Worm (Caenorhabditis elegans) whole organism, young adult: ENCODE measurements around the gene ZC204.12.

Experiments used
- B0019.2 ChIP-seq: fragments of 200-800 bp; sonication (Bioruptor generic); conservative IDR thresholded peaks from 2 replicates; pipeline ENCODE4 v1.3.6; 2022; ENCODE audit warnings: missing genetic modification reagents, missing genetic modification characterization, missing compliant biosample characterization
- C06A6.2 ChIP-seq: fragments of 200-800 bp; sonication (Bioruptor generic); conservative IDR thresholded peaks from 2 replicates; pipeline ENCODE4 v1.3.6; 2022; ENCODE audit warnings: missing genetic modification characterization, missing compliant biosample characterization
- F23B12.7 ChIP-seq: sonication (generic microtip); optimal IDR thresholded peaks from 2 replicates; lab custom pipeline; 2017; ENCODE audit warnings: missing genetic modification characterization, mild to moderate bottlenecking, missing compliant biosample characterization, antibody characterized with exemption, moderate library complexity; ENCODE audit not compliant: insufficient read depth
- F52B5.7 ChIP-seq: sonication (generic microtip); optimal IDR thresholded peaks from 2 replicates; lab custom pipeline; 2016; ENCODE audit warnings: mild to moderate bottlenecking, missing genetic modification characterization, missing compliant biosample characterization
- F57C9.4 ChIP-seq: sonication (generic microtip); optimal IDR thresholded peaks from 2 replicates; lab custom pipeline; 2017; ENCODE audit warnings: mild to moderate bottlenecking, missing genetic modification characterization, missing compliant biosample characterization
- K11D2.4 ChIP-seq: fragments of 200-800 bp; sonication (Bioruptor generic); IDR thresholded peaks from 2 replicates; pipeline ENCODE4 v1.3.6; 2022; ENCODE audit warnings: missing genetic modification reagents, missing genetic modification characterization, missing compliant biosample characterization
- K12H6.12 ChIP-seq: fragments of 200-800 bp; sonication (Bioruptor generic); optimal IDR thresholded peaks from 2 replicates; lab custom pipeline; 2018; ENCODE audit warnings: mild to moderate bottlenecking, missing genetic modification characterization, missing compliant biosample characterization
- attf-3 ChIP-seq: fragments of 200-800 bp; sonication (Bioruptor generic); conservative IDR thresholded peaks from 2 replicates; pipeline ENCODE4 v1.3.6; 2022; ENCODE audit warnings: missing genetic modification reagents, missing genetic modification characterization, missing compliant biosample characterization
- attf-6 ChIP-seq: fragments of 200-800 bp; sonication (Bioruptor generic); IDR thresholded peaks from 2 replicates; pipeline ENCODE4 v1.3.6; 2022; ENCODE audit warnings: missing genetic modification reagents, missing genetic modification characterization, missing compliant biosample characterization
- bed-2 ChIP-seq: fragments of 200-800 bp; sonication (Bioruptor generic); IDR thresholded peaks from 2 replicates; pipeline ENCODE4 v1.3.6; 2022; ENCODE audit warnings: missing genetic modification reagents, missing genetic modification characterization, missing compliant biosample characterization
- cebp-1 ChIP-seq, 2 experiments: fragments of 200-800 bp in 1 of 2; sonication (Bioruptor generic) in 1 of 2; sonication (generic microtip) in 1 of 2; IDR thresholded peaks in 1 of 2; optimal IDR thresholded peaks in 1 of 2; 2 replicates each; pipeline versions ENCODE4 v1.3.6 to Lab custom; 2017 to 2022; ENCODE audit warnings: missing compliant biosample characterization in 2 of 2, missing genetic modification characterization in 2 of 2, mild to moderate bottlenecking in 1 of 2, missing genetic modification reagents in 1 of 2, moderate library complexity in 1 of 2
- cebp-2 ChIP-seq: fragments of 200-800 bp; sonication (Bioruptor generic); IDR thresholded peaks from 2 replicates; pipeline ENCODE4 v1.3.6; 2022; ENCODE audit warnings: missing genetic modification characterization, missing compliant biosample characterization
- ceh-100 ChIP-seq: fragments of 200-800 bp; sonication (Bioruptor generic); IDR thresholded peaks from 2 replicates; pipeline ENCODE4 v1.3.6; 2022; ENCODE audit warnings: missing genetic modification reagents, missing genetic modification characterization, missing compliant biosample characterization
- ceh-27 ChIP-seq: fragments of 200-800 bp; sonication (Bioruptor generic); optimal IDR thresholded peaks from 2 replicates; lab custom pipeline; 2018; ENCODE audit warnings: mild to moderate bottlenecking, missing genetic modification characterization, moderate library complexity, missing compliant biosample characterization
- ceh-58 ChIP-seq: fragments of 200-800 bp; sonication (Bioruptor generic); IDR thresholded peaks from 2 replicates; pipeline ENCODE4 v1.3.6; 2022; ENCODE audit warnings: missing genetic modification characterization, missing compliant biosample characterization
- ceh-91 ChIP-seq: fragments of 200-800 bp; sonication (Bioruptor generic); IDR thresholded peaks from 2 replicates; pipeline ENCODE4 v1.3.6; 2022; ENCODE audit warnings: missing genetic modification reagents, missing genetic modification characterization, missing compliant biosample characterization
- dox-1 ChIP-seq: fragments of 200-800 bp; sonication (Bioruptor generic); IDR thresholded peaks from 2 replicates; pipeline ENCODE4 v1.3.6; 2022; ENCODE audit warnings: missing genetic modification reagents, missing genetic modification characterization, missing compliant biosample characterization
- dpl-1 ChIP-seq: fragments of 150-350 bp; optimal IDR thresholded peaks from 2 replicates; lab custom pipeline; 2014; ENCODE audit warnings: missing biosample characterization, missing genetic modification reagents, missing genetic modification characterization
- hmg-1.2 ChIP-seq: fragments of 200-800 bp; sonication (Bioruptor generic); IDR thresholded peaks from 2 replicates; pipeline ENCODE4 v1.3.6; 2022; ENCODE audit warnings: missing genetic modification reagents, missing genetic modification characterization, missing compliant biosample characterization
- hmg-20 ChIP-seq: fragments of 200-800 bp; sonication (Bioruptor generic); IDR thresholded peaks from 2 replicates; pipeline ENCODE4 v1.3.6; 2022; ENCODE audit warnings: missing genetic modification reagents, missing genetic modification characterization, missing compliant biosample characterization
- hsf-1 ChIP-seq: fragments of 200-800 bp; sonication (Bioruptor generic); IDR thresholded peaks from 2 replicates; pipeline ENCODE4 v1.3.6; 2022; ENCODE audit warnings: missing genetic modification reagents, missing genetic modification characterization, missing compliant biosample characterization
- let-607 ChIP-seq, 2 experiments: fragments of 200-800 bp in 1 of 2; sonication (Bioruptor generic) in 1 of 2; sonication (generic microtip) in 1 of 2; optimal IDR thresholded peaks; 2 replicates each; lab custom pipeline; 2016 to 2018; ENCODE audit warnings: mild to moderate bottlenecking in 2 of 2, missing compliant biosample characterization in 2 of 2, missing genetic modification characterization in 2 of 2, moderate library complexity in 2 of 2, missing genotype in 1 of 2
- lin-35 ChIP-seq, 3 experiments: fragments of 150-350 bp in 2 of 3; sonication (generic microtip) in 1 of 3; optimal IDR thresholded peaks; 2 replicates each; lab custom pipeline; 2014 to 2018; ENCODE audit warnings: missing biosample characterization in 3 of 3, missing genetic modification characterization in 3 of 3, missing genetic modification reagents in 3 of 3
- lin-54 ChIP-seq: fragments of 200-800 bp; sonication (Bioruptor generic); optimal IDR thresholded peaks from 2 replicates; lab custom pipeline; 2018; ENCODE audit warnings: mild to moderate bottlenecking, missing genetic modification characterization, missing compliant biosample characterization
- lir-1 ChIP-seq: fragments of 200-800 bp; sonication (Bioruptor generic); conservative IDR thresholded peaks from 2 replicates; pipeline ENCODE4 v1.3.6; 2022; ENCODE audit warnings: missing genetic modification reagents, missing genetic modification characterization, missing compliant biosample characterization
- lsl-1 ChIP-seq: fragments of 200-800 bp; sonication (Bioruptor generic); optimal IDR thresholded peaks from 2 replicates; lab custom pipeline; 2018; ENCODE audit warnings: mild to moderate bottlenecking, missing genetic modification characterization, moderate library complexity, missing compliant biosample characterization
- lsy-27 ChIP-seq: sonication (generic microtip); optimal IDR thresholded peaks from 2 replicates; lab custom pipeline; 2017; ENCODE audit warnings: missing genetic modification characterization, mild to moderate bottlenecking, missing compliant biosample characterization, antibody characterized with exemption, missing genotype, borderline replicate concordance; ENCODE audit not compliant: insufficient read depth
- madf-6 ChIP-seq: fragments of 200-800 bp; sonication (Bioruptor generic); IDR thresholded peaks from 2 replicates; pipeline ENCODE4 v1.3.6; 2022; ENCODE audit warnings: missing genetic modification reagents, missing genetic modification characterization, missing compliant biosample characterization
- madf-8 ChIP-seq: fragments of 200-800 bp; sonication (Bioruptor generic); conservative IDR thresholded peaks from 2 replicates; pipeline ENCODE4 v1.3.6; 2022; ENCODE audit warnings: missing genetic modification reagents, missing genetic modification characterization, missing compliant biosample characterization
- mel-28 ChIP-seq: sonication (generic microtip); optimal IDR thresholded peaks from 2 replicates; lab custom pipeline; 2016; ENCODE audit warnings: borderline replicate concordance, mild to moderate bottlenecking, missing genetic modification characterization, missing compliant biosample characterization
- nhr-90 ChIP-seq: sonication (generic microtip); optimal IDR thresholded peaks from 2 replicates; lab custom pipeline; 2016; ENCODE audit warnings: missing genotype, mild to moderate bottlenecking, missing genetic modification characterization, missing compliant biosample characterization
- rec-8 ChIP-seq, 2 experiments: sonication (generic microtip); optimal IDR thresholded peaks; 2 replicates each; lab custom pipeline; 2016; ENCODE audit warnings: mild to moderate bottlenecking in 2 of 2, missing genetic modification characterization in 2 of 2, missing genetic modification reagents in 2 of 2, missing genotype in 2 of 2, missing biosample characterization in 1 of 2, missing compliant biosample characterization in 1 of 2, moderate library complexity in 1 of 2
- repo-1 ChIP-seq: sonication (generic microtip); optimal IDR thresholded peaks from 2 replicates; lab custom pipeline; 2017; ENCODE audit warnings: mild to moderate bottlenecking, missing genetic modification characterization, missing compliant biosample characterization
- snpc-1.3 ChIP-seq: sonication (generic microtip); optimal IDR thresholded peaks from 2 replicates; lab custom pipeline; 2017; ENCODE audit warnings: missing genetic modification characterization, mild to moderate bottlenecking, missing compliant biosample characterization, antibody characterized with exemption, moderate library complexity, missing genotype, missing genetic modification reagents; ENCODE audit not compliant: insufficient read depth
- somi-1 ChIP-seq: fragments of 200-800 bp; sonication (Bioruptor generic); optimal IDR thresholded peaks from 2 replicates; lab custom pipeline; 2018; ENCODE audit warnings: mild to moderate bottlenecking, missing genetic modification characterization, missing compliant biosample characterization
- sptf-2 ChIP-seq: fragments of 200-800 bp; sonication (Bioruptor generic); optimal IDR thresholded peaks from 2 replicates; lab custom pipeline; 2018; ENCODE audit warnings: mild to moderate bottlenecking, missing genetic modification characterization, missing compliant biosample characterization
- unc-62 ChIP-seq: fragments of 150-350 bp; optimal IDR thresholded peaks from 2 replicates; lab custom pipeline; 2014; ENCODE audit warnings: missing biosample characterization, missing genetic modification reagents, missing genetic modification characterization
- xnd-1 ChIP-seq: sonication (generic microtip); optimal IDR thresholded peaks from 2 replicates; lab custom pipeline; 2016; ENCODE audit warnings: missing genotype, missing genetic modification reagents, missing genetic modification characterization, missing compliant biosample characterization
- zfh-2 ChIP-seq: fragments of 200-800 bp; sonication (Bioruptor generic); conservative IDR thresholded peaks from 2 replicates; pipeline ENCODE4 v1.3.6; 2022; ENCODE audit warnings: missing genetic modification reagents, missing genetic modification characterization, missing compliant biosample characterization
- zim-3 ChIP-seq: sonication (generic microtip); optimal IDR thresholded peaks from 2 replicates; lab custom pipeline; 2017; ENCODE audit warnings: mild to moderate bottlenecking, missing genetic modification characterization, moderate library complexity, missing compliant biosample characterization
- ztf-26 ChIP-seq: sonication (generic microtip); optimal IDR thresholded peaks from 2 replicates; lab custom pipeline; 2017; ENCODE audit warnings: missing genetic modification characterization, missing compliant biosample characterization

ZC204.12 gene

DNA sequence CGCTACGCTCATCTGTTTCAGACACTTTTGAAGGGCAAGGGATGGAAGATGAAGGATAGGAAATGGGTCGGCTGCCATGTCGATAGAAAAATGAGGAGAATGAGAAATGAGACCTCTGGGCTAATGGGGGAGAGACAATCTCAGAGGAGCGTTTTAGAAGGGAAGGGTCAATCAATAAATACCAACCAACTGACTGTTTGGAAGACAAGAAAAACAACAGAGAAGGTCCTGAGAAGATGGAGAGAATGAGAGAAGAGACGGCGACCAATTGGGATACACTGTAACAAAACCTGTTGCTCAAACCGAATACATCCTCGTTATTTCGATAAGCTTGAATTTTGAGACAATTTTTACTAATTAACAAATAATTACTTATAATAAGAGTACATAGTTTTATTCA lies 3.7 kb downstream of the ZC204.12 start, which contains the start of gene fbxb-15:
TSS of gene fbxb-15 (minus strand) at position 101 of the 400 bp plus-strand sequence.
- TF ChIP-seq mel-28 (tag; lab: Kevin White, UChicago) (no peak), cebp-2 (GFP tag; lab: Robert Waterston, UW) (no peak), F57C9.4 (tag; lab: Kevin White, UChicago) (no peak), zfh-2 (GFP tag; lab: Robert Waterston, UW) (no peak), lsl-1 (GFP tag; lab: Kevin White, UChicago) (no peak), B0019.2 (no peak)

DNA sequence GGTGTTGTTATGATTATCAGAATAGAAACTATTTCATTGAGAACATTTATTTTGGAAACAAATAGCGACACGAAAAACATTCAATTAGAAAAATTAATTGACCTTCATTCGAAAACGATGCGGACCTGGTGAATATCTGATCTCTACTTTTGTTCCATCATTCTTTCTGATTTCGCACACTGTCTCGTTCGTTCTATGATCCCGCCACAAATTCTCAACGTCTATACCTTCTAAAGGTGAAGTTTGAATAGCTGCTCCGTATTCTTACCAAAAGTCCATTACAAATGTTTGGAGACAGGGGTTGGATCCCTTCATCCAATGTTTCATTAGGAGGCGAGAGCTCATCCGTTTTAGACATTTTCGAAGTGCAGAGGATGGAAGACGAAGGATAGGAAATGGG lies 5.3 kb downstream of the ZC204.12 start, which contains the start of gene fbxb-16:
TSS of gene fbxb-16 (minus strand) at position 101 of the 400 bp plus-strand sequence.
- TF ChIP-seq zfh-2 (GFP tag; lab: Robert Waterston, UW) (no peak), attf-6 (GFP tag; lab: Robert Waterston, UW) (no peak), K12H6.12 (tag; lab: Kevin White, UChicago) (no peak), unc-62 (GFP tag; lab: Kevin White, UChicago) (no peak), sptf-2 (no peak), madf-6 (no peak), lir-1 (GFP tag; lab: Robert Waterston, UW) (no peak), rec-8 (tag; optimal IDR thresholded peaks at IDR 0.05; lab: Kevin White, UChicago) (no peak), snpc-1.3 (no peak), somi-1 (GFP tag; lab: Kevin White, UChicago) (no peak), ceh-100 (no peak), B0019.2 (no peak), dpl-1 (no peak)

DNA sequence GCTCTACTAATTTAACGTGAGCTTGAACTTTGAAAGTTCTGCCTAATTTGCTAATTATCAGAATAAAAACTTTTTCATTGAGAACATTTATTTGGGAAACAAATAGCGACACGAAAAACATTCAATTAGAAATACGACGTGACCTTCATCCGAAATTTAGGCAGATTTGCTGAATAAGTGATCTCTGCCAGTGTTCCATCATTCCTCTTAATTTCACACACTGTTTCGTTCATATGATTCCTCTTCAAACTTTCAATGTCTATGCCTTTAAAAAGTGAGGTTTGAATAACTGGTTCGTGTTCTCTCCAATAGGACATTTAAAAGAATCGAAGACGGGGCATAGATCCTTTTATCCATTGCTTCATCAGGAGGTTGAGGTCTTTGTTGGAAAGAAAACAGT lies 6.6 kb downstream of the ZC204.12 start, which contains the start of gene fbxb-20:
TSS of gene fbxb-20 (minus strand) at position 101 of the 400 bp plus-strand sequence.
- TF ChIP-seq ceh-58 (no peak), ceh-91 (GFP tag; lab: Robert Waterston, UW) (no peak), cebp-1 (GFP tag; IDR thresholded peaks at IDR 0.05; lab: Robert Waterston, UW) (no peak), cebp-1 (tag; optimal IDR thresholded peaks at IDR 0.05; lab: Kevin White, UChicago) (no peak), ztf-26 (tag; lab: Kevin White, UChicago) (no peak), ceh-100 (no peak), madf-8 (GFP tag; lab: Robert Waterston, UW) (no peak), C06A6.2 (no peak)
- TF ChIP-seq, all 124 proteins: peak for 0

DNA sequence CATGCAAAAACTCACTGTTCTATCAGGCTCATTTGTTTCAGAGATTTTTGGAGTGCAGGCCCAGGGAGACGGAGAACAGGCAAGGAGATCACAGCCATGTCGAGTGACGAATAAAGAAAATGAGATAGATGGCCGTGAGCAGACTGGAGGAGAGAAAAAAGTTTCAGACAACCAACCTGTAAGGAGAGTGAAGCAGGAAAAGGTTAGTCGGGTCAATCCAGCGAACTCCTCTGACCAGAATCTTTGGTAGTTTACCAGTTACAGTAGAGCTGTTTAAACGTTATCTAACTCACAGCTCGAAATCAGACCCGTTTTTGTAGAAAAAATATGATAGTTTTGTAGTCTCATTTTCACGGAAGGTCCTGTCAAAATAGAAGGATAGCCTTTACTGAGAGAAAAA lies 8.3 kb downstream of the ZC204.12 start, which contains the start of gene fbxb-21:
TSS of gene fbxb-21 (minus strand) at position 101 of the 400 bp plus-strand sequence.
- TF ChIP-seq nhr-90 (no peak), hmg-20 (GFP tag; lab: Robert Waterston, UW) (no peak), ceh-27 (GFP tag; lab: Kevin White, UChicago) (no peak), lin-35 (GFP tag; optimal IDR thresholded peaks at IDR 0.05; lab: Kevin White, UChicago) (no peak)

DNA sequence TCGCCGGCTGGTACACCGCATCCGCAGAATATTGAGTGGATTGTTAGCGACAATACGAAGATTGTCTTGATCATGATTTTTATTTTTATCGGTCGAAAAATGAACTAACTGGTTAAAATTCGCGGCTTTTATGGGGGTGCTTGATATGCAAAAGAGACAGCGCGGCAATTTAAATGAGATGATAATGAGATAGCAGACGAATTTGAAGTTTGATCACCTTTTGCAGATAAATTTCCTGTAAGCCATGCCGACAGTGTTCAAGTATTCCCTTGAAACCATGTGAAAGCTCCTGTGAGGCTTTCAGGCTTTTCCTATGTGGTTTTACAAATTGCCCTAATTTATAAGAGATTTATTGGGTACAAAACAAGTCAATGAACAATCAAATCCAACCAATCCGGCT lies 10.9 kb downstream of the ZC204.12 start, which contains the start of gene ZC204.17:
TSS of gene ZC204.17 (minus strand) at position 101 of the 400 bp plus-strand sequence.
- TF ChIP-seq F23B12.7 (tag; lab: Kevin White, UChicago) (no peak), hsf-1 (GFP tag; lab: Robert Waterston, UW) (no peak), hmg-1.2 (GFP tag; lab: Robert Waterston, UW) (no peak), cebp-2 (GFP tag; lab: Robert Waterston, UW) (no peak), K12H6.12 (tag; lab: Kevin White, UChicago) (no peak), F52B5.7 (tag; lab: Kevin White, UChicago) (no peak), attf-3 (GFP tag; lab: Robert Waterston, UW) (no peak), repo-1 (tag; lab: Kevin White, UChicago) (no peak), zim-3 (tag; lab: Kevin White, UChicago) (no peak), snpc-1.3 (no peak), let-607 (tag; optimal IDR thresholded peaks at IDR 0.05; lab: Kevin White, UChicago) (no peak), K11D2.4 (GFP tag; lab: Robert Waterston, UW) (no peak), dox-1 (GFP tag; lab: Robert Waterston, UW) (no peak), xnd-1 (tag; lab: Kevin White, UChicago) (no peak), lsy-27 (tag; lab: Kevin White, UChicago) (no peak), bed-2 (GFP tag; lab: Robert Waterston, UW) (no peak), lin-54 (GFP tag; lab: Kevin White, UChicago) (no peak), attf-6 (GFP tag; lab: Robert Waterston, UW) (no peak)
